Fruit fly (Drosophila melanogaster) S2 (cell line): Measurements from ENCODE around the gene Lcp65Ag1.

Experiments
- CG8478 ChIP-seq: fragments of >200 bp; optimal IDR thresholded peaks from 2 replicates; lab custom pipeline; 2018
- CTCF ChIP-seq, 2 experiments: fragments of >200 bp; optimal IDR thresholded peaks; 2 replicates each; lab custom pipeline; 2018

dm6 chr3L:6135174-6135573, at the start of gene Lcp65Ag1:
- TF ChIP-seq CG8478 (lab: Kevin White, UChicago) (no peak), CTCF (optimal IDR thresholded peaks at IDR 0.05; lab: Kevin White, UChicago) (no peak)
